Fruit fly (Drosophila melanogaster) ovary, adult (tissue): ENCODE data around the gene wdn.

Source experiments
- CG17801 ChIP-seq: fragments of 200-800 bp; optimal IDR thresholded peaks from 2 replicates; lab custom pipeline; 2019; ENCODE audit warnings: missing biosample characterization, mild to moderate bottlenecking, missing genetic modification characterization, moderate library complexity; ENCODE audit not compliant: partially characterized antibody

The wdn gene

DNA sequence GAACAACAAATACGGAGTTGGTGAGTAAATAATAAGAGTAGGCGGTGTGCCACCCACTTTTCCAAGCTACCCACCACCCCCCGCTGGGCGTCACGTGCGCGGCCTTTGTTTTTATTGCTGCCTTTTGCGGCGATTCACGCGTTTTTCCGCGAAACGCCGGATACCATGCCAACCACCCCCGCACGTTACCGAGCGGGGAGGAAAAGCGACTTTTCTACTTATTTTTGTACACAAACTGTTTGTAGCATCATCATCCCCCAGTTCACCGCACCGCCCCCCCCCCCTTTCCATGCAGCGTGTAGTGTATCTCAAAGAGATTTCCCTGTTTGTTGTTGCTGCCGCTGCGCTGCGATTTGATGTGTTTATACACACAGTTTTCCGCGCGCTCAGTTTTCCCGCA lies 34.8 kb upstream of the wdn start:
- TF ChIP-seq CG17801, result no peak

DNA sequence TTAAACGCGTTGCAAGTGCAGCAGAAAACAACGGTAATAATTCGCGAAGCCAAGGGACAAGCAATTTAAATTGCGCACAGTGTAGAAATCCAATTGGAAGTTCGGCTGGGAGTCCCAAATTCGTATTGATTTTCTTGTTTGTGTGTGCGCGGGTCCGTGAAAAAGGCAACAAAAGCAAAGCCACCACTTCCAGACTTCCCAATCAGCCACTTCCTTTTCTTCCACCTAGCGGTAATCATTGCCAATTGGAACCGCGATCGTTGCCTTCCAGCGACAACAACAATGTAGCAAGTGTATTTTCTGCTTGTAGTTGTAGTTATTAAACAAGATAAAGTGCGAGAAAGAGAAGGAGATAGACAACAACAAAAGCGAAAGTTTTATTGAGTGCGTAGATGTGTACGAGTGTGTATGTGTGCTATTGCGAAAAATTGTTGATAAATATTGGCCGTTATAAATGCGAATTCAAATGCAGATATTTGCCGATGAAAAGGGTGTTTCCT lies 34.3 kb upstream of the wdn start:
- no peak for TF ChIP-seq CG17801

DNA sequence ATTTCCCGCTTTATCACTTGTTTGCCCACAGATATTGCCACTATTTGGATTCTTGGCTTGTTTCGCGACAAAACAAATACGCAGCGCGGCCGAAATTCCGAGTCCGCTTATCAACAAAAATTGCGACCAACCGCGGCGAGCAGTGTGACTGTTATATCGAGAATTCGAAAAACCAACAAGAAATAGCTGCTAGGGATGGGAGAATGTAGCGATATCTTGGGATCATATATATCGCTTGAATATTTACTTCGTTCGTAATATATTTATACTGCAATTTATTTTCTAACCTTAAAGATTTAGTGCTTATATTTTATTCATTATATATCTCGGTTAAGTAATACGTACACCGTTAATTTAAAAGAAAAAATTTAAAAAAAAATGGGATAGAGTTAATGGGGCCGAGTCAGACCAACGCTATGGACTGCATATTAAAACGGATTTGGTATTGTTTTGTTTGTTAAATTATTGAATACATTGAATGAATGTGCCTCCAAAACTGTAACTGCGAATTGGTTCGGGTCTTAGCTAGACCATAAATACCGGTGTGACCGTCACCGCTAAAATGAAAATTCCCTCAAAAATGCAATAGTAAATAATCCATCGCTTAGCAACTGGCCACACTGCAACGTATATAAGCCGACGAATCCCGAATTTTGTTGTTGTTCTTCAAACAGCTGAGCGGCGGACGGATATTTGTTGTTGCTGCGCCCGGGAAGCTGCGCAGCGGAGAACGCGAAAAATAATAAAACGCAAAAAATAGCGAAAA lies 33.7 kb upstream of the wdn start, which contains the start of the genes Apc and spg:
Apc (minus strand) TSS at position 138 of the 766 bp plus-strand sequence.
spg (plus strand) TSS at position 660 of the 766 bp plus-strand sequence.
- peak; percentile 32 for TF ChIP-seq CG17801

DNA sequence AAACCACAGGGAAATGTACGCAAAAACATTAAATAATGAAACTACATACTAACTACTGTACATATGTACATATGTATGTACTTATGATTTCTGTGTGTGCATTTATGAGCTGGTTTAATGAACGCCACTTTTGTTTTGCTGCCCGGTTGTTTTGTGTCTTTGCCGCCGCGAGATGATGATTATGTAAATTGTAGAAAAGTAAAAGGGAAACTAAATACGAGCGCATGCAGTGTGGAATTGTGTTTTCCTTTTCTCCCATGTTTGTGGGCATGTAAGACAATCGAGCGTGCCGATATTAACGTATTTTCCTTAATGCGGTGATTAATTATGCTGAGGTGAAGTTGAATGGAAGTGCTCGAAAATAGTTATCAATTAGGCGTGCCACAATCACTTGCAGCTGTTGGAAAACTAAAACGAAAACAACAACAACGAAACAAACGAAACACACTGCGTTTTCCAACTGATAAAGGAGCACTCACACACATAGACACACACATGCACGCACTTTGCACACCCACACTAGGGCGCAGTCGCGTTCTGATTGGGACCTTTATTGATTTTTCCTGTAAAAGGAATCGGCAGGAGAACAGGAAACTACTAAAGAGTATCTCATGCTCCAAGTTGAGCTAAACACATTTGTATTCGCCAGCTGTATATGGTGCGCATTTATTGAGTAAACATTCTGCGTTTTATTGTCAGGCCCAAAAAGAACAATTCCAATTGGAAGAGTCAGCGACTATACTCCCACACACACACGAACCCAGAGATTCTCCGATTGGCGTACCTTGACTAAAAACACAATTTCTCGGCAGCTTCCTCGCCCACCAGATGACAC lies 32.9 kb upstream of the wdn start:
- no peak for TF ChIP-seq CG17801

DNA sequence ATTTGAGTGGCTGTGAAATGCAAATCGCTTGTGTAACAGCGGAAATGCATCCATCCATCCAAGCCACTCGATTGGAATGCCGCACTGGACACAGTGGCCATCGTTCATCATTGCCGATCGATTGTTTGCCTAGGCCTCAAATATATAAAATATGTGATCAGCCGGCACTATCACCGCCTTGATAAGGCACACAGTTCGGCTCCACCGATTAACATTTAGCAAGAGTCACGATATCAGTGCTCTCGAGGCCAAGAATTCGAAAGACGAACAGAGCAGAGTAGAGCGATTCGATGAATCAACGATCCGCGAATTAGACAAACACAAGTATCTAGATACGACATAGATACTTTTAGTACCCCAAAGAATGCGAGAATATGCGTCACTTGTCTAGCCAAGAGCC lies 31.3 kb upstream of the wdn start:
- no peak for TF ChIP-seq CG17801

DNA sequence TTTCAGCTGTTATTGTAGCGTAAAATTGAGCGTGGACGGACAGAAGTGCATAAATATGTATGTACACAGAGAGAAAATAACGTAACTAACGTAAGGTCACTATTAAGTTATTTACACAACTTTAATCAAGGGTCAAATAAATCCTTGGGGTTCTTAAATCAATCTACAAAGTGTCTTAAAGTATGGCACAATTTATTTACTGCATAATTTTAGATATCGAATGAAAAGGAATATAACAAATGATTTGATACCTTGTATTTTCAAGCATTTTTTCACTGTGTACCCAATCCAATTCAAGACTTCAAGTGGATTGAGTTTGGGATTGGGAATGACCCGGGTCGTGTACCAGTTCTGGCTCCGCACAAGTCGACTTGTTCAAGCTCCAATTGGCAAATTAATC lies 30.8 kb upstream of the wdn start:
- no peak for TF ChIP-seq CG17801

DNA sequence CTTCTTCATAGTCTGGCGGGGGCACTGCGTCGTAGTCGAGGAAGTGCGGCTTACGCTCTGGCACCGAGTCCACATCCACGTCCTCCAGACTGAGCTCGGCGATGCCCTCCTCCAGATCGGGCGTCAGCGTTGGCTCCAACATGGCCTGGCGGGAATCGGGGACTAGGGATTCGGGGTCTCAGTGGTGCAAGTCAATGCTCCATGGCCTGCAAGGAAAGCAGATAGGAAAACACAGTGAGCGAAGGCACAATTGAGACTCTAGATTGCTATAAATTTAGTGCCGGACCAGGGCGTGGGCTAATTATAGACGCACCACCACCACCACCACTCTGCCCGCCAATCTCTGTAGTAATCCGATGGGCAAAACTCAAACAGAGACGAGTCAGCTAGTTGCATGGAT lies 29.5 kb upstream of the wdn start:
- no peak for TF ChIP-seq CG17801

DNA sequence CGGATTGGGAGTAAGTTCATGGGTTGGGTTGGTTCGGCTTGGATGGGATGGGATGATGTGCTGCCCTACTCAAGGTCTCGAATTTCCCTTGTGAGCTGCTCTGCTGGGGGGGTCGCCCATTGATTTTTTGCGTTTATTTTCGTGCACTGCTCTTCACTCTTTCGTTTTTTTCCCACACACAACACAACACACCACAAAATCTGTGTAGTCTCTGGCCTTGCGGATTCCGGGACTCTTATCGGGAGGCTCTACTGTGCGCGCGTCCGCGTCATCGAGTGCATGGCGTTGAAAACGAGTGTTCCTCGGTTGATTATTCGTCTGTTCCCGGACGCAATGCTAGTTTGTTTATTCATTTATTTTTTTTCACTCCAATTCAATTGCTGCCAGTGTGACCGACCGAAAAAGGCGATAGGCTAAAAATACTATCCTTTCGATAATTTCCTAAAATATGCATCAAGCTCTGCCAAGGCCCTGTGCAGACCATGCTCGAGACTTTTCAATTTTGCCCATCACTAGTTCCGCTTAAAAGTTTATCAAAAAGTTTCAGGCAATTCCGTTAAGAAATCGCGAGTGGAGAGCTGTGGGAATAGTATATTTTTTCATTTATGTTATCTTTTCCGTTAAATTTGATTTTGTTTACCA lies 20.6 kb upstream of the wdn start, which contains the start of gene WASp:
WASp (minus strand) TSS at position 399 of the 642 bp plus-strand sequence.
- peak; percentile 31 for TF ChIP-seq CG17801

DNA sequence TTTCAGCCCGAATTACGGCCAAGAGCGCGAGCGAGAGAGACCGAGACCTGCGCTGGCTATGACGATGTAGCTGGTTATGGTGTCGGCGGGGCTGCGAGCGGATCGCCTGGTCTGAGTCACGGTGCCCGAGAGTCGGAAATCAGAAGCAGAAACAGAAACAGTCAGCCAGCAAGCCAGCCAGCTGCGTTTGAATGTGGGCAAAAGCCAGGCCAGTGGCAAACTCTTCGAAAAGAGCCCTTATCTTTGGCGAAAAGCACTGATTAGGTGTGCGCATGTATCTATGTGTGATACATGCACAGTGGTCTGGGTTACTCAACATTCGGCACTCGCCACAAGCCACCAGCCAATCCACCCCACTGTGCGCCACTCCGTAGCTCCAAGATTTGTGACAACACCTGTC lies 20.0 kb upstream of the wdn start:
- no peak for TF ChIP-seq CG17801

DNA sequence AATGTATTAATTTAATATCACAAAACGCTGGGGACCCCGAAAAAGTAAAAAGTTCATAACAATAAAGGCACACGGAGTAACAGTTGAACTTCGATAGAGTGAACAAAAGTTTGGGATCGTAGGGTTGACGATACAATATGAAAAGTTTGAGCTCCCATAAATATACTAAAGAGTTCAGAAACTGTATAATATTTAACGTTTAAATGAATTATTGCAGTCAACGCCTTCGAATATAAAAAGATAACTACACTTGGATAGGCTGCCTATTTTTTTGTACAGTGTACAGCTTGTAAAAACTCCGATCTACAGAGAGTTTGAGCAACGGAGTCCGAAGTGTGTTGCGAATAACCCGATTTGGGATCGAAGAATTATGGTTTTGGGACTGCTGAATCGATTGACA lies 19.6 kb upstream of the wdn start:
- no peak for TF ChIP-seq CG17801

DNA sequence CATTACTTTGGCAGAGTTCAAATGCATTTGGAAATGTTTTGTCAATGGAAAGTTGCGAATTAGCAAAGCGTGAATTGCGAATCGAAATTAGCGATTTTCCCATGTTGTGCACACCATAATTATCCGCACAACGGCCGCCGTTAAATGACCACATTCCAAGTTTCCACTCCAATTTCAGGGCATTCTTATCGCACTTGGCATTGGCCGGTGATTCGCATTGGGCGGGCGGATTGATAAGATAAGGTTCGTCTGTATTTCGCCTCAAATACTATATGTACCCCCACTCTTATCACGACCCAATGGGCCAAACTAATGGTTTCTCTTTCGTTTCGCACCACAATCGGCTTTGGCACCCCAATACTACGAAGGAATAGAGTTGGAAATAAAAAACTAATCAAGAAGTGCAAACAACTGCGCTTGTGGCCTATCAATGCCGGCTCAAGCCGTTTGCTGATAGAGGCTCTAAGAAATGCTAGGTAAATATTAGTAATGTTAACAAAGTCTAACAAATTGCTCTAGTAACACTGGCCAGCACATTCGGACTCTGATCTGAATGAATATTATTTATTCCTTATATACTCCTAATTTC lies 18.3 kb upstream of the wdn start:
- TF ChIP-seq CG17801, result no peak

DNA sequence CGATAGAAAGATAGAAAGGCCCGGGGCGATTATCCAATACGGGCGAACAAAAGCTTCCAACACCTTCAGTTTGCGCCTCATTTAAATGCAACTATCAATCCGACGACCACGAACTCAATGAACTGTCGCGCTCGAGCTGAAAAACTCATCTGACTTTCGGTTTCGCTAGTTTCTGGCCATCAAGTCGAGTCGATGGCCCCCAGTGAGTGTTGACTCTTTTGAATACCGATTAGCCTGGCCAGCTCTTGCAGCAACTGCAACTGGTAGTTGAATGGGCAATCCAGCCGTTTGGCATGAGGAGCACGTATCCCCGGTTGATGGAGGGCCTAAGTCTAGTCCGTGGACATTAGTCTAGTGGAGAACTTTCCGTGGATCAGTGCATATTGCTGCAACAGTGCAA lies 16.1 kb upstream of the wdn start:
- no peak for TF ChIP-seq CG17801

DNA sequence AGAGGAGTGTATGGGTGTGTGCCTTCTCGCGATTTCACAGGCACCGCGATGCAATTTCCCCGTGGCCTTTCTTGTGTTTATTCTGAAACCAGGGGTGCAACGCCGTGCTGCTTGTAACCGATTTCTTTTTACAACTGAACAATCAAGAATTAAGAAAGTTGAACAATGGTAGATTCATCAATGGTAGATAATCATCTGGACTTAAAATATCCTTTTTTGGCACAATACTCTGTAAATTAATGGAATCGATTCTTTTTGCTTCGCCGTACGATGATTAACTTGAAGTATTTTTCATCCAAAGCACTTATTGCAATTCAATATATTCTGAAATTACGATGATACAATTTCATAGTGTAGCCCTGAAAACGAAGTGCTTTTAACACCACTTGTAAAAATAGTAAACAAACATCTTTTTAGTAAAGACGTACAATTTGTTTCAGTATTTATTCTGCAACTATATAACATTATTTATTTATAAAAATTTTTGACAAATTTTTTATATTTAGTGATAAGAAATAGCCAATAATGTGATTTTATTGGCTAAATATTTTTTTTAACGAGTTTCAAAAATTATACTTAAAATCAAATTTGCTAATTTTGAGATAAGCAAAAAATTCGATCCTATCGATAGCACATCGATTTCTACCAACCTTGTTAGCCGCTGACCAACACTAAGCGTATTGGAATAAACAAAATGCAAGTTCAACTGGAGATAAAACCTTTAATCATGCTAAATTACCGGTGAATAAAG lies 8.6 kb upstream of the wdn start, which contains the start of the genes CG1523 and CG1647:
CG1523 (minus strand) TSS at position 114 of the 751 bp plus-strand sequence.
CG1647 (plus strand) TSS at position 667 of the 751 bp plus-strand sequence.
- peak; percentile 80 for TF ChIP-seq CG17801

DNA sequence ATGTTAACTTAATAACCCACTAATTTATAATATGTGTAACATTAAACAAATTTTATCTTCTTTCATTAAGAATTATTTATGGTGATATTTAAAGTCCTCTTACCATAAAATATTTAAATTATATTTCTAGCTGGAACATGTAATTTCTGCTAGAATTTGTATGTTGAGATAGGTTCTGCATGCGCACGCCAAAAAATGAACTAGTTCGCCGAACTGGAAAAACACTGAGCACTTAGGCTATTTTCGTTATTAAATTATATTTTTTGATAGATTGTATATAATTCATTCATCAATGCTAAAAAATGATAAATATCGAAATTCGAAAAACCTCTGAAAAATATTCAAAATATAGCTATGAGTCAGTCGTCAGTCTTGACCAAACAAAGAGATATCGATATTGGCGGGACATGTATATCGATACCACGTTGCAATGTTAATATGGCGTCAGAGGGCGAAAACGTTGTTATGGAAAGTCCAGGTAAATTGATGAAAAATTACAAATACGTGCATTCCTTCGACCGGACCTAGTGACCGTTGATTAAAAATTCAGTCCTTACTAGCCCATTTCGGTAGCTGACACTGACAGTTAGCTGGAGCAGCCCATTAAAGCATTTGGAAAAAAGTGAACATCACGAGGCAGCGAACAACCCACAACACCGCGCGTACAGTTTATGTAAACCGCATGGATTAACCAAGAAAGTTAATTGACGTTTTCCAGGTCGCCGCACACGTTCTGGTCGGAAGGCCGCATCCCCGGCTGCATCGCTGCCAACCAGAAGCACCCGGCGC lies 734 bp upstream of the wdn start, which contains the start of gene Prp39:
Prp39 (plus strand) TSS at position 426 of the 789 bp plus-strand sequence.
- peak; percentile 20 for TF ChIP-seq CG17801

DNA sequence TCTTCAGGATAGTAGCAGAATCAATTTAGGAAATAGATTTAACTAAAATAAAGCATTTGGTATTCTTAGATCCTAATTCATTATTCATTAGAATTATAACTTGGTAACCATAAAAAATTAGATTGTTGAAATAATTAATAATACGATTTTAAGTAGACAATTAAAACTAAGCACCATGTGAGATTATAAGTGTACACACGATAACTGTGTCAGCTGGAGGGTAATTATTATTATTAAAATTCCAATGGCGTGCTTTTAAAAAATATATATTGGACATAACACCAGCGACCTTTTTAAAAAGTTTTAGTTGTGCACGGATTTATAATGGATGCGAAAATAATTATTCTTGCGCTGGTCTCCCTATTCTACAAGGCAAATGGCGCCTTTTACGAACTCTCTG lies 4.7 kb downstream of the wdn start, which contains the start of gene CheB98a:
CheB98a (plus strand) TSS at position 301 of the 400 bp plus-strand sequence.
- TF ChIP-seq CG17801, result no peak
